Worm (Caenorhabditis elegans) whole organism, L3 larva: ENCODE results near the gene arp-1.

Experiments used
- R02D3.7 ChIP-seq: fragments of 150-350 bp; optimal IDR thresholded peaks from 2 replicates; lab custom pipeline; 2014; ENCODE audit warnings: missing biosample characterization, missing genetic modification characterization
- aly-2 ChIP-seq: fragments of 150-350 bp; optimal IDR thresholded peaks from 2 replicates; lab custom pipeline; 2014; ENCODE audit warnings: missing biosample characterization, missing genetic modification characterization
- ceh-16 ChIP-seq: sonication (generic microtip); optimal IDR thresholded peaks from 2 replicates; lab custom pipeline; 2017; ENCODE audit warnings: missing biosample characterization, missing genetic modification characterization
- ceh-28 ChIP-seq: fragments of 150-350 bp; optimal IDR thresholded peaks from 2 replicates; lab custom pipeline; 2014; ENCODE audit warnings: missing biosample characterization, missing genetic modification reagents, missing genetic modification characterization
- ceh-82 ChIP-seq: fragments of 150-350 bp; optimal IDR thresholded peaks from 2 replicates; lab custom pipeline; 2014; ENCODE audit warnings: missing biosample characterization, missing genetic modification characterization
- daf-12 ChIP-seq: fragments of 150-350 bp; optimal IDR thresholded peaks from 2 replicates; lab custom pipeline; 2014; ENCODE audit warnings: missing biosample characterization, missing genetic modification reagents, missing genetic modification characterization
- egl-27 ChIP-seq: sonication (generic microtip); optimal IDR thresholded peaks from 4 replicates; lab custom pipeline; 2017; ENCODE audit warnings: missing biosample characterization, missing genetic modification reagents, missing genetic modification characterization
- egl-5 ChIP-seq: fragments of 150-350 bp; optimal IDR thresholded peaks from 2 replicates; lab custom pipeline; 2017; ENCODE audit warnings: missing biosample characterization, missing genetic modification reagents, missing genetic modification characterization, inconsistent platforms
- elt-2 ChIP-seq: sonication (generic microtip); optimal IDR thresholded peaks from 2 replicates; lab custom pipeline; 2016; ENCODE audit warnings: missing genetic modification reagents, mild to moderate bottlenecking, missing genetic modification characterization, missing compliant biosample characterization
- elt-3 ChIP-seq, 3 experiments: fragments of 150-350 bp in 1 of 3; sonication (generic microtip) in 2 of 3; optimal IDR thresholded peaks; 2 replicates in 2 of 3; 4 replicates in 1 of 3; lab custom pipeline; 2014 to 2017; ENCODE audit warnings: missing biosample characterization in 3 of 3, missing genetic modification characterization in 3 of 3
- fkh-10 ChIP-seq: sonication (generic microtip); optimal IDR thresholded peaks from 2 replicates; lab custom pipeline; 2017; ENCODE audit warnings: missing biosample characterization, missing genetic modification reagents, missing genetic modification characterization
- hmg-11 ChIP-seq: sonication (generic microtip); optimal IDR thresholded peaks from 2 replicates; lab custom pipeline; 2016; ENCODE audit warnings: missing genetic modification characterization, missing compliant biosample characterization
- jun-1 ChIP-seq: fragments of 150-350 bp; optimal IDR thresholded peaks from 2 replicates; lab custom pipeline; 2014; ENCODE audit warnings: missing biosample characterization, missing genetic modification reagents, missing genetic modification characterization
- lin-15B ChIP-seq: fragments of 150-350 bp; optimal IDR thresholded peaks from 2 replicates; lab custom pipeline; 2014; ENCODE audit warnings: missing biosample characterization, missing genetic modification characterization
- lin-39 ChIP-seq: fragments of 150-350 bp; optimal IDR thresholded peaks from 2 replicates; lab custom pipeline; 2018; ENCODE audit warnings: missing biosample characterization, missing genetic modification reagents, missing genetic modification characterization
- lsy-12 ChIP-seq: sonication (generic microtip); optimal IDR thresholded peaks from 2 replicates; lab custom pipeline; 2016; ENCODE audit warnings: mild to moderate bottlenecking, missing genetic modification characterization, missing compliant biosample characterization
- mdl-1 ChIP-seq: fragments of 150-350 bp; optimal IDR thresholded peaks from 2 replicates; lab custom pipeline; 2014; ENCODE audit warnings: missing biosample characterization, missing genetic modification characterization
- mml-1 ChIP-seq: fragments of 150-350 bp; sonication (generic microtip); optimal IDR thresholded peaks from 3 replicates; lab custom pipeline; 2014; ENCODE audit warnings: missing biosample characterization, missing genetic modification characterization
- nfya-1 ChIP-seq: sonication (generic microtip); optimal IDR thresholded peaks from 2 replicates; lab custom pipeline; 2017; ENCODE audit warnings: missing genetic modification characterization, mild to moderate bottlenecking, missing compliant biosample characterization, antibody characterized with exemption, moderate library complexity; ENCODE audit not compliant: insufficient read depth
- nhr-23 ChIP-seq: fragments of 150-350 bp; optimal IDR thresholded peaks from 2 replicates; lab custom pipeline; 2014; ENCODE audit warnings: missing biosample characterization, missing genetic modification reagents, missing genetic modification characterization
- nhr-25 ChIP-seq: sonication (generic microtip); optimal IDR thresholded peaks from 2 replicates; lab custom pipeline; 2017; ENCODE audit warnings: missing biosample characterization, missing genetic modification characterization
- nhr-43 ChIP-seq: sonication (generic microtip); optimal IDR thresholded peaks from 2 replicates; lab custom pipeline; 2016; ENCODE audit warnings: mild to moderate bottlenecking, missing genetic modification characterization, missing compliant biosample characterization; ENCODE audit not compliant: poor library complexity, severe bottlenecking
- nhr-67 ChIP-seq: fragments of 150-350 bp; optimal IDR thresholded peaks from 2 replicates; lab custom pipeline; 2014; ENCODE audit warnings: missing biosample characterization, missing genetic modification characterization
- nhr-76 ChIP-seq: fragments of 150-350 bp; sonication (generic microtip); optimal IDR thresholded peaks from 5 replicates; lab custom pipeline; 2014; ENCODE audit warnings: missing biosample characterization, missing genetic modification characterization
- nhr-77 ChIP-seq: fragments of 150-350 bp; optimal IDR thresholded peaks from 2 replicates; lab custom pipeline; 2014; ENCODE audit warnings: missing biosample characterization, missing genetic modification characterization
- pha-4 ChIP-seq: fragments of 150-350 bp; optimal IDR thresholded peaks from 2 replicates; lab custom pipeline; 2014; ENCODE audit warnings: missing biosample characterization, missing genetic modification reagents, missing genetic modification characterization
- pqm-1 ChIP-seq: fragments of 150-350 bp; optimal IDR thresholded peaks from 2 replicates; lab custom pipeline; 2017; ENCODE audit warnings: missing biosample characterization, missing genetic modification characterization, inconsistent platforms
- skn-1 ChIP-seq: fragments of 150-350 bp; optimal IDR thresholded peaks from 2 replicates; lab custom pipeline; 2014; ENCODE audit warnings: missing biosample characterization, missing genetic modification characterization
- snpc-4 ChIP-seq: fragments of 150-350 bp; optimal IDR thresholded peaks from 2 replicates; lab custom pipeline; 2014; ENCODE audit warnings: missing biosample characterization, missing genetic modification characterization
- tbx-2 ChIP-seq: sonication (generic microtip); optimal IDR thresholded peaks from 2 replicates; lab custom pipeline; 2016; ENCODE audit warnings: mild to moderate bottlenecking, missing genetic modification characterization, missing compliant biosample characterization
- zag-1 ChIP-seq: fragments of 150-350 bp; optimal IDR thresholded peaks from 2 replicates; lab custom pipeline; 2014; ENCODE audit warnings: missing biosample characterization, missing genetic modification characterization
- ztf-11 ChIP-seq: fragments of 150-350 bp; optimal IDR thresholded peaks from 2 replicates; lab custom pipeline; 2014; ENCODE audit warnings: missing biosample characterization, missing genetic modification characterization

The arp-1 gene

ce11 chrII:15119537-15120360, at the start of gene arp-1:
arp-1 (plus strand) TSS chrII:15120301.
- TF ChIP-seq nhr-76 (tag; lab: Kevin White, UChicago) (peak; percentile 13), ceh-28 (tag; lab: Kevin White, UChicago) (peak; percentile 60), nhr-23 (tag; lab: Kevin White, UChicago) (peak; percentile 12), lin-39 (peak; percentile 59), nhr-25 (tag; lab: Kevin White, UChicago) (peak; percentile 38), snpc-4 (tag; lab: Kevin White, UChicago) (peak; percentile 52), hmg-11 (tag; lab: Kevin White, UChicago) (peak; percentile 84), R02D3.7 (no peak), lin-15B (tag; lab: Kevin White, UChicago) (peak; percentile 44), ceh-82 (tag; lab: Kevin White, UChicago) (no peak), mml-1 (tag; lab: Kevin White, UChicago) (no peak), jun-1 (no peak), elt-2 (peak; percentile 13), pha-4 (peak; percentile 71), nfya-1 (peak; percentile 60)
- TF ChIP-seq, all 47 proteins: peak for 11

ce11 chrII:15071571-15071970, 48.5 kb upstream of the arp-1 start, which contains the start of gene Y53F4B.18:
Y53F4B.18 (minus strand) TSS chrII:15071671.
- TF ChIP-seq pqm-1 (tag; lab: Kevin White, UChicago) (no peak), ceh-16 (no peak), lin-39 (no peak), fkh-10 (GFP tag; lab: Kevin White, UChicago) (no peak), egl-5 (no peak), nhr-23 (tag; lab: Kevin White, UChicago) (no peak), mdl-1 (no peak), skn-1 (tag; lab: Kevin White, UChicago) (no peak), snpc-4 (tag; lab: Kevin White, UChicago) (no peak), lsy-12 (no peak), nhr-67 (tag; lab: Kevin White, UChicago) (no peak), nfya-1 (no peak), ceh-28 (tag; lab: Kevin White, UChicago) (no peak), egl-27 (tag; lab: Kevin White, UChicago) (no peak), elt-3 (tag; optimal IDR thresholded peaks at IDR 0.05; lab: Kevin White, UChicago) (no peak), nhr-25 (tag; lab: Kevin White, UChicago) (no peak), aly-2 (tag; lab: Kevin White, UChicago) (no peak), ztf-11 (tag; lab: Kevin White, UChicago) (no peak)

ce11 chrII:15074760-15075159, 45.3 kb upstream of the arp-1 start:
- TF ChIP-seq nfya-1 (no peak), pha-4 (peak; percentile 65), pqm-1 (tag; lab: Kevin White, UChicago) (peak; percentile 51), elt-2 (peak; percentile 59)

ce11 chrII:15076778-15077435, 43.2 kb upstream of the arp-1 start, which contains the start of gene Y53F4B.19:
Y53F4B.19 (plus strand) TSS chrII:15076934.
- TF ChIP-seq jun-1 (no peak), fkh-10 (GFP tag; lab: Kevin White, UChicago) (no peak), lsy-12 (no peak), ceh-82 (tag; lab: Kevin White, UChicago) (no peak), nhr-43 (tag; lab: Kevin White, UChicago) (no peak), nhr-77 (tag; lab: Kevin White, UChicago) (no peak), pqm-1 (tag; lab: Kevin White, UChicago) (no peak), elt-2 (no peak)
- TF ChIP-seq, all 47 proteins: peak for 0

ce11 chrII:15080535-15080934, 39.6 kb upstream of the arp-1 start:
- no peak for TF ChIP-seq tbx-2
- no peak for TF ChIP-seq jun-1
- TF ChIP-seq nhr-25 (tag; lab: Kevin White, UChicago), result no peak
- no peak for TF ChIP-seq lin-15B (tag; lab: Kevin White, UChicago)
- no peak for TF ChIP-seq egl-5
- no peak for TF ChIP-seq egl-27 (tag; lab: Kevin White, UChicago)
- TF ChIP-seq nfya-1, result no peak
- no peak for TF ChIP-seq nhr-23 (tag; lab: Kevin White, UChicago)
- no peak for TF ChIP-seq nhr-77 (tag; lab: Kevin White, UChicago)
- TF ChIP-seq R02D3.7, result no peak
- TF ChIP-seq daf-12 (tag; lab: Kevin White, UChicago), result no peak
- TF ChIP-seq pqm-1 (tag; lab: Kevin White, UChicago), result no peak
- TF ChIP-seq mdl-1, result no peak
- TF ChIP-seq hmg-11 (tag; lab: Kevin White, UChicago), result no peak
- no peak for TF ChIP-seq zag-1 (tag; lab: Kevin White, UChicago)
- no peak for TF ChIP-seq nhr-67 (tag; lab: Kevin White, UChicago)
- no peak for TF ChIP-seq fkh-10 (GFP tag; lab: Kevin White, UChicago)
